Worm (Caenorhabditis elegans): Measurements from ENCODE around the gene F22E5.1.
A peak's percentile ranks its signal among the peaks of the same experiment; 100 is the strongest.
"Not testable (repeated sequence)": the region's sequence is repeated elsewhere in the genome, so short reads cannot be mapped to it uniquely, and the experiment has no call there.

F22E5.1 gene

ce11 chrII:2644498-2644897, 29.1 kb upstream of the F22E5.1 start, which contains the start of gene F22E5.11:
Gene F22E5.11, minus strand, starts transcription at chrII:2644598.
- no peak for TF ChIP-seq sea-2 (GFP tag; optimal IDR thresholded peaks at IDR 0.05)
- no peak for TF ChIP-seq ZK546.5 (tag; optimal IDR thresholded peaks at IDR 0.05)
- TF ChIP-seq aly-2 (tag; optimal IDR thresholded peaks at IDR 0.05), result no peak
- no peak for TF ChIP-seq egl-27 (tag; optimal IDR thresholded peaks at IDR 0.05)
- no peak for TF ChIP-seq ztf-4 (tag; optimal IDR thresholded peaks at IDR 0.05)
- no peak for TF ChIP-seq nhr-11 (tag; optimal IDR thresholded peaks at IDR 0.05)
- no peak for TF ChIP-seq eor-1 (tag; optimal IDR thresholded peaks at IDR 0.05)
- TF ChIP-seq nhr-12 (tag; optimal IDR thresholded peaks at IDR 0.05), result no peak
- no peak for TF ChIP-seq ztf-11 (tag; optimal IDR thresholded peaks at IDR 0.05)
- no peak for TF ChIP-seq lsy-12 (tag; optimal IDR thresholded peaks at IDR 0.05)
- TF ChIP-seq mml-1 (tag; optimal IDR thresholded peaks at IDR 0.05), result no peak
- no peak for TF ChIP-seq skn-1 (tag; optimal IDR thresholded peaks at IDR 0.05)
- no peak for TF ChIP-seq nhr-28 (tag; optimal IDR thresholded peaks at IDR 0.05)
- no peak for TF ChIP-seq elt-2 (tag; optimal IDR thresholded peaks at IDR 0.05)

- not testable (repeated sequence) for TF ChIP-seq ztf-4, eor-1, aly-2 (tag; optimal IDR thresholded peaks at IDR 0.05)
These were observed 26.8 kb upstream of the F22E5.1 start, which contains the start of gene F22E5.12 for ce11 chrII:2646756-2647155. Gene F22E5.12, minus strand, starts transcription at chrII:2646856.

- no peak for TF ChIP-seq ceh-16 (tag; optimal IDR thresholded peaks at IDR 0.05)
- peak; percentile 34 for TF ChIP-seq hmg-11 (tag; optimal IDR thresholded peaks at IDR 0.05)
- TF ChIP-seq ama-1 (optimal IDR thresholded peaks at IDR 0.05), result no peak
- peak; percentile 43 for TF ChIP-seq pha-4 (tag; optimal IDR thresholded peaks at IDR 0.05)
- no peak for TF ChIP-seq fkh-2 (tag; optimal IDR thresholded peaks at IDR 0.05)
- TF ChIP-seq nhr-43 (tag; optimal IDR thresholded peaks at IDR 0.05; ENCODE audit: poor library complexity, severe bottlenecking), result no peak
- TF ChIP-seq skn-1 (tag; optimal IDR thresholded peaks at IDR 0.05), result no peak
- no peak for TF ChIP-seq ceh-82 (tag; optimal IDR thresholded peaks at IDR 0.05)
- no peak for TF ChIP-seq nhr-67 (tag; optimal IDR thresholded peaks at IDR 0.05)
- no peak for TF ChIP-seq pqm-1 (tag; optimal IDR thresholded peaks at IDR 0.05)
- peak; percentile 7 for TF ChIP-seq snpc-4 (tag; optimal IDR thresholded peaks at IDR 0.05)
- no peak for TF ChIP-seq mdl-1 (tag; optimal IDR thresholded peaks at IDR 0.05)
- TF ChIP-seq nfya-1 (tag; optimal IDR thresholded peaks at IDR 0.05; ENCODE audit: insufficient read depth), result peak; percentile 51
These were observed 24.6 kb upstream of the F22E5.1 start for ce11 chrII:2649015-2649414.

ce11 chrII:2649539-2649938, 24.0 kb upstream of the F22E5.1 start, which contains the start of the genes F22E5.13 and F22E5.6:
Gene F22E5.13, minus strand, starts transcription at chrII:2649639.
Gene F22E5.6, plus strand, starts transcription at chrII:2649835.
- TF ChIP-seq ceh-28 (tag; optimal IDR thresholded peaks at IDR 0.05) (no peak), lsy-12 (tag; optimal IDR thresholded peaks at IDR 0.05) (no peak), zag-1 (tag; optimal IDR thresholded peaks at IDR 0.05) (no peak), ceh-82 (tag; optimal IDR thresholded peaks at IDR 0.05) (no peak), lin-39 (tag; optimal IDR thresholded peaks at IDR 0.05) (no peak), aly-2 (tag; optimal IDR thresholded peaks at IDR 0.05) (no peak), snpc-4 (tag; optimal IDR thresholded peaks at IDR 0.05) (no peak)

- no peak for TF ChIP-seq egl-27 (tag; optimal IDR thresholded peaks at IDR 0.05)
- TF ChIP-seq lsy-12 (tag; optimal IDR thresholded peaks at IDR 0.05), result no peak
- no peak for TF ChIP-seq ZK546.5 (tag; optimal IDR thresholded peaks at IDR 0.05)
- TF ChIP-seq nhr-11 (tag; optimal IDR thresholded peaks at IDR 0.05), result no peak
- TF ChIP-seq pqm-1 (tag; optimal IDR thresholded peaks at IDR 0.05), result no peak
- no peak for TF ChIP-seq ceh-9 (tag; optimal IDR thresholded peaks at IDR 0.05)
- TF ChIP-seq lin-39 (tag; optimal IDR thresholded peaks at IDR 0.05), result no peak
- no peak for TF ChIP-seq elt-3 (tag; optimal IDR thresholded peaks at IDR 0.05)
- TF ChIP-seq hmg-11 (tag; optimal IDR thresholded peaks at IDR 0.05), result no peak
- TF ChIP-seq elt-1 (tag; optimal IDR thresholded peaks at IDR 0.05), result no peak
- no peak for TF ChIP-seq nhr-77 (tag; optimal IDR thresholded peaks at IDR 0.05)
- no peak for TF ChIP-seq mml-1 (tag; optimal IDR thresholded peaks at IDR 0.05)
- no peak for TF ChIP-seq mdl-1 (tag; optimal IDR thresholded peaks at IDR 0.05)
- no peak for TF ChIP-seq nhr-28 (tag; optimal IDR thresholded peaks at IDR 0.05)
These were observed 17.0 kb upstream of the F22E5.1 start, which contains the start of gene sri-47 for ce11 chrII:2656606-2657005. Gene sri-47, plus strand, starts transcription at chrII:2656906.
